Worm (Caenorhabditis elegans) whole organism, young adult: ENCODE results near the gene C38C6.3.

ENCODE experiments used
- D2030.7 ChIP-seq: fragments of 200-800 bp; sonication (Bioruptor generic); IDR thresholded peaks from 2 replicates; pipeline ENCODE4 v1.3.6; 2022; ENCODE audit warnings: missing genetic modification reagents, missing genetic modification characterization, missing compliant biosample characterization
- F57A8.1 ChIP-seq: fragments of 200-800 bp; sonication (Bioruptor generic); optimal IDR thresholded peaks from 2 replicates; lab custom pipeline; 2018; ENCODE audit warnings: mild to moderate bottlenecking, missing genetic modification characterization, moderate library complexity, missing compliant biosample characterization
- egl-44 ChIP-seq: fragments of 200-800 bp; sonication (Bioruptor generic); IDR thresholded peaks from 2 replicates; pipeline ENCODE4 v1.3.6; 2022; ENCODE audit warnings: missing genetic modification reagents, missing genetic modification characterization, missing compliant biosample characterization
- nhr-27 ChIP-seq: fragments of 200-800 bp; sonication (Bioruptor generic); optimal IDR thresholded peaks from 2 replicates; lab custom pipeline; 2018; ENCODE audit warnings: mild to moderate bottlenecking, missing genetic modification characterization, moderate library complexity, missing compliant biosample characterization
- nhr-80 ChIP-seq: sonication (generic microtip); optimal IDR thresholded peaks from 2 replicates; lab custom pipeline; 2016; ENCODE audit warnings: missing genetic modification characterization, missing compliant biosample characterization
- sea-2 ChIP-seq: fragments of 200-800 bp; sonication (Bioruptor generic); IDR thresholded peaks from 2 replicates; pipeline ENCODE4 v1.3.6; 2022; ENCODE audit warnings: missing genetic modification characterization, missing compliant biosample characterization
- unc-62 ChIP-seq: fragments of 150-350 bp; optimal IDR thresholded peaks from 2 replicates; lab custom pipeline; 2014; ENCODE audit warnings: missing biosample characterization, missing genetic modification reagents, missing genetic modification characterization
- ztf-22 ChIP-seq: fragments of 200-800 bp; sonication (Bioruptor generic); optimal IDR thresholded peaks from 2 replicates; lab custom pipeline; 2018; ENCODE audit warnings: mild to moderate bottlenecking, missing genetic modification characterization, moderate library complexity, missing compliant biosample characterization

ce11 chrII:14599284-14599862, 33.5 kb upstream of the C38C6.3 start:
- TF ChIP-seq unc-62 (GFP tag; lab: Kevin White, UChicago): no peak
- no peak for TF ChIP-seq F57A8.1
- no peak for TF ChIP-seq egl-44 (GFP tag; lab: Robert Waterston, UW)
- TF ChIP-seq nhr-80: no peak
- no peak for TF ChIP-seq ztf-22 (GFP tag; lab: Kevin White, UChicago)
- no peak for TF ChIP-seq nhr-27 (tag; lab: Kevin White, UChicago)
- no peak for TF ChIP-seq D2030.7 (GFP tag; lab: Robert Waterston, UW)
- no peak for TF ChIP-seq sea-2
